Fruit fly (Drosophila melanogaster): Measurements from ENCODE around the gene Ret.
A peak's percentile ranks its signal among the peaks of the same experiment; 100 is the strongest.

Gene Ret

DNA sequence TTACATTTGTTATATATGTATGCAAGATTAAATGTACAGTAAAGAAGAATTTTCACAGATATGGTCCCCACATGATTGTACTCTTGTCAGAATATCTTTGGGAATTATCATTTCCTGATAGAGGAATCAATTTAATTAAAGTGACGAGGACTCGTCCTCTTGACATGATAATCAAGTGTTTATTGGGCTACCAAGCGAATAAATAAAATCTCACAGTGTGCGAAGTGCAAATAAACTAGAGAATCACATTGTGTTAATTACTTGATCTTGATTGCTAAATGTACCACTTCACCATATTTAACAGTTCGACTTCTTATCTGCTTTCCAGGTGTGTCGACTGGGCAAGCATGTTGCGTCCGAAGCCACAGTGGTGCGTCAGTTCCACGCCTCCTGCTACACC lies 28.7 kb downstream of the Ret start:
- no peak for TF ChIP-seq CG17801 (GFP tag; optimal IDR thresholded peaks at IDR 0.05; ENCODE audit: partially characterized antibody)

DNA sequence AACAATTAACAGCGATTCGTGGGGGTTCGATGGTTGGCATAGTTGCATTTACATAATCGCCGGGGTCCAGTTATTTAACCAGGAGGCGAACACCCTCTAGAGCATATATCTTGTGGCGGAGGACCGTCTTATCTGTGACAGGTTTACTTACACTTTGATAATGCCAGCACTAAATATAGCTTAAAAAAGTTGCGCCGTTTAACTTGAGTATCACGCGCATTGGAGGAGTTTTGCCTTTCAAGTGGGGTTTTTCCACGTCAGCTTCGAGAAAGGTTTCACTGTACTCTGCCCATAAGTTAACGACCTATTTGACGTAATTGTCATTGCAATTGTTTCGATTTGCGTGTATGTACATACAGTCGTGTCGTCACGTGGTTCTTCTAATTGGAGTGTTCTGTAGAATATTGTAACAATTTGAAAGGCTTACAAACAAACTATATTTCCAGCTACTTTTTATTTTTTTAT lies 29.4 kb downstream of the Ret start:
- TF ChIP-seq CG17801 (GFP tag; optimal IDR thresholded peaks at IDR 0.05; ENCODE audit: partially characterized antibody): no peak

DNA sequence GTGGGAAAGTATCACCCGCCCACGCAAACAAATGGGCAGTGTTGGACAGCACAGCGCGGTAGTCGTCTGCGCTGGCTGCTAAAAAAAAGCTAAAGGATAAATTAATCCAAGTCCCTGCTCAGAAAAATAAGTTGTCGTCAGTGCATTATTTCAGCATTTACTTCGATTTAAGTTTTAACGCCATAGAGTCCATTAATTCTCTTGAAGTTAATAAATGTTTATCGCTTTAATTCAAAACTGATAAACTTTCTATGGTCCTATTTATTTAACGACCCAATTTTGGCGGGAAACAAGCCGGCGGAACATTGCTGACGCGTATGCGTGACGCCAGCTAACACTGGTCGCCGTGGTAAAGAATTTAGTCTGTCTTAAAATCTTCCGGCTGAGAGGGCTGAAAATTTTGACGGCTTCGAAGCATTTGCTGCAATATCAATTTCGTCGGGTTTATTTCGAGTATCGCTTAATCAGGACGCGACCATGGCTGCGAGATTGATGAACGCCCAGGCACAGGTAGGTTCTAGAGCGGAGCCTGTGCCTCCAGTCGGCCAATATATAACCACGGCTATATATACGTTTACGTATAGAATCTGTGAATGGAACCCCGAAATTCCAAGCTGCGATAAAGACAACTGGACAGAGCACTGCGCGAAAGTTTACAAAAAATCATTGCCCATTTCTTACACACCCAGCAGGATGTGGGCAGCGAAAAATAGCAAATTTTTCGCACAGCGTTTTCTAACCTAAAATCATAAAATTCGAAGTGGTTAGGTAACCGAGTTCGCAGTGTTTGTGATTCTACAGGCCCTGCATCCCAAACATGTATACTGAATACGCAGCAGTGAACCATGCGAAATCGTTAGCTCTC lies 30.0 kb downstream of the Ret start, which contains the start of the genes mAcon1, CG43345 and CG43346:
Gene mAcon1, plus strand, starts transcription at position 276 of the 865 bp plus-strand sequence.
Gene CG43345, minus strand, starts transcription at position 287 of the 865 bp plus-strand sequence.
Gene CG43346, minus strand, starts transcription at position 287 of the 865 bp plus-strand sequence.
- peak; percentile 71 for TF ChIP-seq CG17801 (GFP tag; optimal IDR thresholded peaks at IDR 0.05; ENCODE audit: partially characterized antibody)

DNA sequence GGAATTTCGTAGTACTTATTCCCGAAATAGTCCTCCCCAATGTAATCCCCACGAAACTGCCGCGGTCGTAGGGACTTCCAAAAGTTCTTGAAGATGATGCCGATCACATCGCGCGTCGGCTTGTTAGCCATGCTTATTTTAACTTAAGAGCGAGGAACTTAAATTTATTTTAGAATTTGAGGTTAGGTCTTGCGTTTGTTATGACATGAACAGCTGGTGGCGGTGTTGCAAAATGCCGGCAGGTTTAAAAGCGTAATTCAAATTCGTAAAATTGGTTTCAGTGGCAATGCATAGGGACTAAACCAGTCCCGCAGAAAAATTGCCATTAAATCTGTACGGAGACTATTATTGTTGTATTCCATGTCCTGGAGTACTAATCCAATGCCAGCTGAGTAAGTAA lies 32.1 kb downstream of the Ret start:
- TF ChIP-seq CG17801 (GFP tag; optimal IDR thresholded peaks at IDR 0.05; ENCODE audit: partially characterized antibody): peak; percentile 47

DNA sequence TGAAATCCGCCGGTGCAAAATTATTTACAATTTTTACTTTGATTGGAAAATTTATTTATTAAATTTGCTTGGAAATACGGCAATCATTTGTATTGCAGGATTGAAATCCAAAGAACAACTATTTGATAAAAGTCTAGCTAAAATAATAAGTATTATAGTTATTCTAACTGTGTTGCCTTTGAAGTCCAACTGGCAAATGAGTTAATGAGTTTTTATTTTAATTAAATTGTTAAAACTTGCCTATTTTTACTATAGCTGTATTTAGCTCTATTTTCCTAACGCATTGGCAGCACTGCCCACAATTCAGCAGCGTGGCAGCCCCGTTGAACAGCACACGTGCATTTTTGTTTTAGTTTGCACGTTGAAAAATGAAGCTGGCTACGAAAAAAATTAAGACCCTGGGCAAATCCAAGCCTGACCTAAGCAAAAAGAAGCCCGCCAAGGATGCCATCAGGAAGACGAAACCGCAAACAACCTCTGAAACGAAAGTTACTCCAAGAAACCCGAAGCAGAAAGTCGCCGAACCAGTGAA lies 35.2 kb downstream of the Ret start, which contains the start of gene Noc2:
Gene Noc2, plus strand, starts transcription at position 331 of the 532 bp plus-strand sequence.
- no peak for TF ChIP-seq CG17801 (GFP tag; optimal IDR thresholded peaks at IDR 0.05; ENCODE audit: partially characterized antibody)

DNA sequence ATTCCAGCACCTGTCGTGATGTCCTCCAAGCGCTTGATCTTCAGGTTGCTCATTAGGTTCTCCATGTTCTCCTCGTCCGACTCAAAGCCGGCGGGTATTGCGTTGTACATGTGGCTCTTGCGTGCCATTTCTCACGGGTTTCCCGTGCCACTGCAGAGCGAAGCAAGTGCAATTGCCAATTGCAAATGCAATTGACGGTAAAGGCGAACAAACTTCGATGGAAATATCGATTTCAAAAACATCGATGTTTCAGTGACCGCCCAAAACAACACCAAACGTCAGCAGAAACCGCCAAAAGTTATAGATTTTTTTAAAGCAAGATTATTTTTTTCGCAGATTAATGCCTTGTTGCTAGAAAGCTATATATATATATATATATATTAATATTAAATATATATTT lies 35.7 kb downstream of the Ret start, which contains the start of gene Nbr:
Gene Nbr, minus strand, starts transcription at position 209 of the 400 bp plus-strand sequence.
- peak; percentile 52 for TF ChIP-seq CG17801 (GFP tag; optimal IDR thresholded peaks at IDR 0.05; ENCODE audit: partially characterized antibody)

DNA sequence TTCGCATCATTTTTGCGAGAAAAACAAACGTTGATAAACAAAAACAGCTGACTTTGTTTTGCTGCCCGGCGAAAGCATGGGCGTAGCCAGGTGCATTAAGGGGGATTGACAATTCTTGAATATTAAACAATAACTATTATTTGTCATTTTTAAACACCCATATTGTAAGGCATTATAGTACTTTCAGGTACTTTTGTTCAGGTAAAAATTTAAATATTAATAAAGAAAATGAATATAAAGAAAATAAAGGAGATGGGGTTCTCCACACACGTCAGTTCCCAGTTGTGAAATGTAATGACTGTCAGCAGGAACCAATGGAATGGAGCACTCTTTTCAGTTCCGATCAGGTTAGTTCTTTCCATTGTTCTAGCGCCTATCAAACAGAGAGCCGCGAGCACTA lies 40.0 kb downstream of the Ret start, which contains the start of the genes Coq3 and Pld3:
Gene Coq3, minus strand, starts transcription at position 58 of the 400 bp plus-strand sequence.
Gene Pld3, plus strand, starts transcription at position 294 of the 400 bp plus-strand sequence.
- TF ChIP-seq CG17801 (GFP tag; optimal IDR thresholded peaks at IDR 0.05; ENCODE audit: partially characterized antibody): peak; percentile 93

DNA sequence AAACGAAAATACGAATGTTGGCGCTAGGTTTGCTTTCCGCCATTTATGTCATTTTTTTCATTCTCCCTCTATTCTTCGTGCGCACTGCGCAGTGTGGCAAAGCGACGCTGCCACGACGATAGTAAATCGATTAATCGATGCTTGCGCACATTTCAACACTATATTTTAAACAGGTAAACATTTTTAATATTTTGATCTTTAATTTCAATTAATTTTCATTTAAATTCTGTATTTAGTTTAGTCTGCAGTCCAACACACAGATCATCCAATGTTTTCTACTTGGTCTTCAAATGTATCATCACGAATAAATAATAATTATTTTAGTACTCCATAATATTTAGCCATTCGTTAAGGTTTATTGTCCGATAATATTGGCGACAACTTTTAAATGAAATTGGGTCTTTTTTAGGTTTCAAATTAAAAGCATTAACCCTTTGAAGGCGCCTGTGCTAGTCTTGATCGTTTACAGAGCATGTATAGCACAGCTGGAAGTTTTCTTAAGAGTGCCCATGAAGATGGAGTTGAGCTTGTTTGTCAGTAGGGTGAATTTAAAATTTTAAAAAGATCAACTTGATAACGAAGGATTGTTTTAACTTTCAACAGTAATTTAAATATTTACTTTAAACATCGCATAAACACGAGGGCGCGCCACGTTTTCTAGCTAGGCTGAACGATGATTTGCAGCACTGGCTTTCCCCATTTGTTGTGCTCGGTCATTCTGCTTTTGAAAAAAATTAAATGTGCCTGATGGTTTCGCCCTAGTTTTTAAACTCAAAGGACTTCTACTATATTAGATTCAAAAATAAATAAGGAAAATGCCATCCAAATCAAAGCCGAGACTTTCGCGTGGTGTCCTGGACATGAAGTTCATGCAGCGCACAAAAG lies 42.2 kb downstream of the Ret start, which contains the start of the genes Mpp6 and E2f2:
Gene Mpp6, plus strand, starts transcription at position 133 of the 885 bp plus-strand sequence.
Gene E2f2, minus strand, starts transcription at position 594 of the 885 bp plus-strand sequence.
- peak; percentile 52 for TF ChIP-seq CG17801 (GFP tag; optimal IDR thresholded peaks at IDR 0.05; ENCODE audit: partially characterized antibody)

DNA sequence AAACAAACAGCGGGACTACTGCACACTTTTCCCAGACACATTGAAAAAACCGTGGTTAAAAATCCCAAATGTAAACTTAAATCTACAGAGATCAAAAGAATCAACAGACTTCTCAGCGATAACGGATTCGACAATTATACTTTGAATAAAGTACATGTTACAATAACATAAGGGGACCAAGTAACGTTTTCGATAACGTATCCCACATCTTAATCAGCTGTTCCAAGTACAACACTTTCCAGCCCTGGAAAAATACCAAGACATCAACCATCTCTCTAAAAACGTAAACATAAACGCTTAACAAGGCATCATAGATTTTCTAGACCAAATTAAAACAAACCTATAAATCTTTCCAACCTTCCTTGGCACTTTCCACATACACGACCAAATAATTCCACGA lies 44.7 kb downstream of the Ret start:
- no peak for TF ChIP-seq CG17801 (GFP tag; optimal IDR thresholded peaks at IDR 0.05; ENCODE audit: partially characterized antibody)

DNA sequence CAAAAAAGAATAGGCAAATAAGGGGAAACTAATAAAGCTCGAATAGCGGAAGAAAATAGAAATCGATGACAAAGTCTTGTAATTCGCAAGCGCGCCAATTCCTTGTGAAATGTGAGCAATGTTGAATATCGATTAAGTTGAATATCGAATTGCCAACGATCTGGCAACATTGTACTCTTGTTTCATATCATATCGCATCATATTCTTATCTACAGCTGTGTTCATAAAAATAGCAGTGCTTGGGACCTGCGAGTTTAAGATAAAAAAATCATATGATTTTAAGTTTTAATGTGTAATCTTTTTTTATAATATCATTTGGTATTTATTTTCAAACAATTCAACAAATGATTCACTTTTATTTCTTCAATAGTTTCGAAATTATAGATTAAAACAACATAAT lies 49.5 kb downstream of the Ret start:
- TF ChIP-seq CG17801 (GFP tag; optimal IDR thresholded peaks at IDR 0.05; ENCODE audit: partially characterized antibody): no peak

DNA sequence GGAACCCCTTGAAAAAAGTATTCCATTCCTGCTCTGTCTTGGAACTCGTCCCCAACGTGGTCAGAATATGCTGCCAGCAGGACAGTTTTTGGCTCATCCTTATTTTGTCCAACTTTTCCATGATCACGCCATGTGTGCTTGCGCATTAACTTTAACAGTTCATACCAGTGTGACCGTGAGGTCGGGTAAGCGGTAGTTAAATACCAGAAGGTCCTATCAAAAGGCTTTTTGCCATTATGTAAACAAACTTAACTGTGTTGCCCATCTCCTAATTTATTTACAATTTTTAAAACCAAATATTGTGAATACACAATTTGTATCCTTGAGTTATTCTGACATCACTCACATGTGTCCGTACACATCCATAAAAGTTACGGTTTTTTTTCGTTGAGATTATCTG lies 50.3 kb downstream of the Ret start, which contains the start of gene del:
Gene del, minus strand, starts transcription at position 305 of the 400 bp plus-strand sequence.
- no peak for TF ChIP-seq CG17801 (GFP tag; optimal IDR thresholded peaks at IDR 0.05; ENCODE audit: partially characterized antibody)

DNA sequence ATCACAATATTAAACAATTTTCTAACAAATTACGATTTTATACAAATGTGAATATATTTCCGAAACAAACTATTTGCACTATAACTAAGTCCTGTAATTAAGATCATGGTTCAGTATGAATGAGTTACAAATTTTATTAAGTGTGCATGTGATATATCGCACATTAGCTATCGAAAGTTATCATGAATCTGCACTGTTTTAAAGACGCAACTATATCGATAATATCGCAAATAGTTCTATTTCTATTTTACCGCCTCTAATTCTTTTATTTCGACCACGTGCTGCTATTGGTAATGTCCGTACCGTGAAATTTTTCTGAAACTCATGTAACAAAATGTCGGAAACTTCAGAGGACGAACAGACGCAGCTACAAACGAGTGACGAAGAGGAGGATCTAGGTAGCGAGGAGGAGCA lies 55.6 kb downstream of the Ret start, which contains the start of gene pths:
Gene pths, plus strand, starts transcription at position 258 of the 414 bp plus-strand sequence.
- TF ChIP-seq CG17801 (GFP tag; optimal IDR thresholded peaks at IDR 0.05; ENCODE audit: partially characterized antibody): no peak

DNA sequence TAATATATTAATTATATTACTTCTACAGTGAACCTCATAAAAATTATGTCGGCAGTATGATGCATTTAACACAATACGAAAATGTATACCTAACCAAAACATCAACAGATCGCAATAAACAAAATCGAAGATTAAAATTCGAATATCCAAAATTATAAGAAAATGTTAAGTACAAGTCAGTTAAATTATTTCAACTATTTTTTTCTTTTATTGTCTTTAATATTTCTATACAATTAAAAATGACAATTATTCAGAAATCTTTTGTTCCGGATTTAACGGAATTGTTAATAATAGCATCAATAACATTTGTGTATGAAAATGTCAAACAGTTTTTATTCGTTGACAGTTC lies 56.1 kb downstream of the Ret start:
- TF ChIP-seq CG17801 (GFP tag; optimal IDR thresholded peaks at IDR 0.05; ENCODE audit: partially characterized antibody): no peak

DNA sequence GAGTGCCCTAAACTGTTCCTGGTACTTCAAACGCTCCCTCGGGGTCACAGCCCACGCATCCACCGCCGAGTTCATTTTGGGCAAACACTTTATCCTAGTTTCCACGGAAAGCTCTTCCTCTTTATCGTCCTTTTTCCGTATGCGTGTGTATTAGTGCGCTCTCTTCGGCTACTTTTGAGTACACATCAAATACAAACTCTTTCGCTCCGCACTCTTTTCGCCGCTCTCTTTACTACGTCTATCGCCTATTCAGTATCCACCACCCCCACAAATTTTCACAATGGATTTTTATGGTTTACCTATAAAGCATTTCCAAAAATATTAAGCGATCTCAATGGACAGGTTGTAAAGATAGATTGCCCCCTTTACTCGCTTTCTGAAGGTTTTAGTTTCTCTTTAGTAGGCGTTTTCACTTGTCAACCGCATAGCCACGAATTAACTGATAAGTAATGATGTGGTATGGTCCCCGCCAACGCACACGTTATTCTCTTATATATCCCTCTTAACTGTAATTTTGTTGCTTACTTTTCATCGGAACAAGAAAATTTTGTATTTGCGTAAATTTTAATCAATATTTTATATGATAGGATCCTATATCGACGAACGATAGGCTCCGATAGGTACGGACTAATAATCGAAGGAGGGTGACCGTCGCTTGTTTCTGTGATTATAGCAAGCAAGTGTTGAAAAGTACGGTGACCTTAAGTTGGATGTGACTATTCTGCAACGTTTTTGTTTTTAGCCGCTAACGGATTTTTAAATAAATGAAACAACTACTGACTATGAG lies 56.7 kb downstream of the Ret start, which contains the start of gene Dap160:
Gene Dap160, minus strand, starts transcription at position 634 of the 787 bp plus-strand sequence.
- no peak for TF ChIP-seq CG17801 (GFP tag; optimal IDR thresholded peaks at IDR 0.05; ENCODE audit: partially characterized antibody)

All from ovary, adult (tissue).